Fruit fly (Drosophila melanogaster) whole organism, embryonic: Measurements from ENCODE around the gene Cep290.

ENCODE experiments used
- Aef1 ChIP-seq: fragments of 200-800 bp; sonication (Bioruptor generic); IDR thresholded peaks from 3 replicates; pipeline ENCODE4 v1.3.6; 2022; ENCODE audit warnings: missing biosample characterization, missing genetic modification characterization
- Bteb2 ChIP-seq: fragments of 200-800 bp; sonication (Bioruptor generic); optimal IDR thresholded peaks from 2 replicates; lab custom pipeline; 2016; ENCODE audit warnings: missing biosample characterization, missing genetic modification characterization
- CG12391 ChIP-seq: fragments of 200-800 bp; sonication (Bioruptor generic); optimal IDR thresholded peaks from 3 replicates; lab custom pipeline; 2018; ENCODE audit warnings: missing biosample characterization, mild to moderate bottlenecking, missing genetic modification characterization, moderate library complexity
- CG14014 ChIP-seq: fragments of 200-800 bp; sonication (Bioruptor generic); IDR thresholded peaks from 2 replicates; pipeline ENCODE4 v1.3.6; 2022; ENCODE audit warnings: missing biosample characterization, missing genetic modification characterization
- CG15073 ChIP-seq: fragments of 200-800 bp; sonication (Bioruptor generic); optimal IDR thresholded peaks from 2 replicates; lab custom pipeline; 2016; ENCODE audit warnings: missing biosample characterization, missing genetic modification characterization
- CG1603 ChIP-seq: fragments of 200-800 bp; sonication (Bioruptor generic); optimal IDR thresholded peaks from 2 replicates; lab custom pipeline; 2019; ENCODE audit warnings: missing biosample characterization, mild to moderate bottlenecking, missing genetic modification characterization, moderate library complexity
- CG30403 ChIP-seq: fragments of 200-800 bp; sonication (Bioruptor generic); optimal IDR thresholded peaks from 3 replicates; lab custom pipeline; 2016; ENCODE audit warnings: missing biosample characterization, missing genetic modification characterization
- CG30431 ChIP-seq: fragments of 200-800 bp; sonication (Bioruptor generic); optimal IDR thresholded peaks from 2 replicates; lab custom pipeline; 2017; ENCODE audit warnings: missing biosample characterization, missing genetic modification characterization
- CG31224 ChIP-seq: fragments of 200-800 bp; sonication (Bioruptor generic); IDR thresholded peaks from 2 replicates; pipeline ENCODE4 v1.3.6; 2022; ENCODE audit warnings: missing biosample characterization, missing genetic modification characterization
- CG6175 ChIP-seq: fragments of 200-800 bp; sonication (Bioruptor generic); IDR thresholded peaks from 3 replicates; pipeline ENCODE4 v1.3.6; 2022; ENCODE audit warnings: missing biosample characterization, missing genetic modification characterization
- CG6254 ChIP-seq: fragments of 200-800 bp; sonication (Bioruptor generic); optimal IDR thresholded peaks from 3 replicates; lab custom pipeline; 2017; ENCODE audit warnings: mild to moderate bottlenecking, missing biosample characterization, missing genetic modification reagents, missing genetic modification characterization
- CG6272 ChIP-seq: fragments of 200-800 bp; sonication (Bioruptor generic); IDR thresholded peaks from 2 replicates; pipeline ENCODE4 v1.3.6; 2022; ENCODE audit warnings: missing biosample characterization, missing genetic modification characterization
- CG6683 ChIP-seq: fragments of 200-800 bp; sonication (Bioruptor generic); optimal IDR thresholded peaks from 2 replicates; lab custom pipeline; 2017; ENCODE audit warnings: missing biosample characterization, mild to moderate bottlenecking, missing genetic modification characterization, missing genetic modification reagents
- CG6689 ChIP-seq: fragments of 200-800 bp; sonication (Bioruptor generic); IDR thresholded peaks from 2 replicates; pipeline ENCODE4 v1.3.6; 2022; ENCODE audit warnings: missing biosample characterization, missing genetic modification characterization
- CG6765 ChIP-seq: fragments of 200-800 bp; sonication (Bioruptor generic); optimal IDR thresholded peaks from 3 replicates; lab custom pipeline; 2017; ENCODE audit warnings: missing biosample characterization, mild to moderate bottlenecking, missing genetic modification characterization
- CG7271 ChIP-seq: fragments of 200-800 bp; sonication (Bioruptor generic); optimal IDR thresholded peaks from 2 replicates; lab custom pipeline; 2018; ENCODE audit warnings: missing biosample characterization, mild to moderate bottlenecking, missing genetic modification characterization, moderate library complexity
- CG7372 ChIP-seq: fragments of 200-800 bp; sonication (Bioruptor generic); IDR thresholded peaks from 2 replicates; pipeline ENCODE4 v1.3.6; 2022; ENCODE audit warnings: missing biosample characterization, missing genetic modification characterization
- CG7786 ChIP-seq: fragments of 200-800 bp; sonication (Bioruptor generic); optimal IDR thresholded peaks from 2 replicates; lab custom pipeline; 2016; ENCODE audit warnings: missing biosample characterization, missing genetic modification characterization
- CG9609 ChIP-seq: fragments of 200-800 bp; sonication (Bioruptor generic); optimal IDR thresholded peaks from 3 replicates; lab custom pipeline; 2016; ENCODE audit warnings: missing biosample characterization, missing genetic modification characterization
- Camta ChIP-seq: fragments of 200-800 bp; sonication (Bioruptor generic); optimal IDR thresholded peaks from 2 replicates; lab custom pipeline; 2016; ENCODE audit warnings: missing biosample characterization, missing genetic modification characterization
- Chrac-16 ChIP-seq: fragments of 200-800 bp; sonication (Bioruptor generic); optimal IDR thresholded peaks from 3 replicates; lab custom pipeline; 2016; ENCODE audit warnings: missing biosample characterization, missing genetic modification characterization
- CkIIα-i1 ChIP-seq: fragments of 200-800 bp; sonication (Bioruptor generic); IDR thresholded peaks from 2 replicates; pipeline ENCODE4 v1.3.6; 2022; ENCODE audit warnings: missing biosample characterization, missing genetic modification characterization
- Doc3 ChIP-seq: fragments of 200-800 bp; sonication (Bioruptor generic); IDR thresholded peaks from 3 replicates; pipeline ENCODE4 v1.3.6; 2022; ENCODE audit warnings: missing biosample characterization, missing genetic modification characterization; ENCODE audit not compliant: partially characterized antibody
- Dp ChIP-seq: fragments of 200-800 bp; sonication (Bioruptor generic); optimal IDR thresholded peaks from 2 replicates; lab custom pipeline; 2018; ENCODE audit warnings: missing biosample characterization, mild to moderate bottlenecking, missing genetic modification characterization, moderate library complexity
- GATAe ChIP-seq: fragments of 200-800 bp; sonication (Bioruptor generic); conservative IDR thresholded peaks from 2 replicates; pipeline ENCODE4 v1.3.6; 2022; ENCODE audit warnings: missing biosample characterization, missing genetic modification characterization
- MTF-1 ChIP-seq: fragments of 200-800 bp; sonication (Bioruptor generic); optimal IDR thresholded peaks from 2 replicates; lab custom pipeline; 2018; ENCODE audit warnings: missing biosample characterization, mild to moderate bottlenecking, missing genetic modification characterization, borderline replicate concordance
- Opbp ChIP-seq: fragments of 200-800 bp; sonication (Bioruptor generic); IDR thresholded peaks from 3 replicates; pipeline ENCODE4 v1.3.6; 2022; ENCODE audit warnings: missing biosample characterization, missing genetic modification characterization; ENCODE audit not compliant: partially characterized antibody
- Optix ChIP-seq: fragments of 200-800 bp; sonication (Bioruptor generic); IDR thresholded peaks from 3 replicates; pipeline ENCODE4 v1.3.6; 2022; ENCODE audit warnings: missing biosample characterization, missing genetic modification characterization
- Stat92E ChIP-seq, 3 experiments: fragments of >200 bp in 2 of 3; fragments of 200-800 bp in 1 of 3; sonication (Bioruptor generic) in 1 of 3; optimal IDR thresholded peaks; 2 replicates each; lab custom pipeline; 2017 to 2019; ENCODE audit warnings: missing biosample characterization in 3 of 3, missing genetic modification characterization in 3 of 3, mild to moderate bottlenecking in 1 of 3, moderate library complexity in 1 of 3
- YL-1 ChIP-seq: fragments of 200-800 bp; sonication (Bioruptor generic); optimal IDR thresholded peaks from 3 replicates; lab custom pipeline; 2017; ENCODE audit warnings: missing biosample characterization, mild to moderate bottlenecking, missing genetic modification characterization
- aop ChIP-seq: fragments of 200-800 bp; sonication (Bioruptor generic); IDR thresholded peaks from 2 replicates; pipeline ENCODE4 v1.3.6; 2022; ENCODE audit warnings: missing biosample characterization, missing genetic modification characterization
- cg ChIP-seq: fragments of 200-800 bp; sonication (Bioruptor generic); optimal IDR thresholded peaks from 3 replicates; lab custom pipeline; 2019; ENCODE audit warnings: missing biosample characterization, mild to moderate bottlenecking, missing genetic modification characterization, moderate library complexity
- croc ChIP-seq: fragments of 200-800 bp; sonication (Bioruptor generic); conservative IDR thresholded peaks from 3 replicates; pipeline ENCODE4 v1.3.6; 2022; ENCODE audit warnings: missing biosample characterization, missing genetic modification characterization
- danr ChIP-seq: fragments of 200-800 bp; sonication (Bioruptor generic); IDR thresholded peaks from 2 replicates; pipeline ENCODE4 v1.3.6; 2022; ENCODE audit warnings: missing biosample characterization, missing genetic modification characterization
- emc ChIP-seq: fragments of 200-800 bp; sonication (Bioruptor generic); optimal IDR thresholded peaks from 2 replicates; lab custom pipeline; 2016; ENCODE audit warnings: missing biosample characterization, missing genetic modification characterization
- esg ChIP-seq: fragments of 200-800 bp; sonication (Bioruptor generic); conservative IDR thresholded peaks from 2 replicates; pipeline ENCODE4 v1.3.6; 2022; ENCODE audit warnings: missing biosample characterization, missing genetic modification characterization
- gce ChIP-seq: fragments of 200-800 bp; sonication (Bioruptor generic); IDR thresholded peaks from 3 replicates; pipeline ENCODE4 v1.3.6; 2022; ENCODE audit warnings: missing biosample characterization, missing genetic modification characterization
- gsb ChIP-seq: fragments of 200-800 bp; sonication (Bioruptor generic); IDR thresholded peaks from 2 replicates; pipeline ENCODE4 v1.3.6; 2022; ENCODE audit warnings: missing biosample characterization, missing genetic modification characterization
- kay ChIP-seq: fragments of 200-800 bp; sonication (Bioruptor generic); optimal IDR thresholded peaks from 2 replicates; lab custom pipeline; 2016; ENCODE audit warnings: missing biosample characterization, missing genetic modification characterization
- lbe ChIP-seq: fragments of 200-800 bp; sonication (Bioruptor generic); optimal IDR thresholded peaks from 2 replicates; lab custom pipeline; 2016; ENCODE audit warnings: missing biosample characterization, mild to moderate bottlenecking, missing genetic modification characterization
- mam ChIP-seq: fragments of 200-800 bp; sonication (Bioruptor generic); optimal IDR thresholded peaks from 3 replicates; lab custom pipeline; 2016; ENCODE audit warnings: missing biosample characterization, missing genetic modification characterization
- otp ChIP-seq: fragments of 200-800 bp; sonication (Bioruptor generic); IDR thresholded peaks from 3 replicates; pipeline ENCODE4, ENCODE4 v1.3.6; 2022; ENCODE audit warnings: missing biosample characterization, missing genetic modification characterization
- pb ChIP-seq: fragments of 200-800 bp; sonication (Bioruptor generic); optimal IDR thresholded peaks from 3 replicates; lab custom pipeline; 2016; ENCODE audit warnings: missing biosample characterization, missing genetic modification characterization
- salm ChIP-seq: fragments of 200-800 bp; sonication (Bioruptor generic); optimal IDR thresholded peaks from 2 replicates; lab custom pipeline; 2018; ENCODE audit warnings: missing biosample characterization, mild to moderate bottlenecking, missing genetic modification characterization
- sisA ChIP-seq: fragments of 200-800 bp; sonication (Bioruptor generic); IDR thresholded peaks from 2 replicates; pipeline ENCODE4 v1.3.6; 2022; ENCODE audit warnings: missing biosample characterization, missing genetic modification characterization
- slp2 ChIP-seq: fragments of 200-800 bp; sonication (Bioruptor generic); optimal IDR thresholded peaks from 2 replicates; lab custom pipeline; 2016; ENCODE audit warnings: missing biosample characterization, missing genetic modification characterization
- tll ChIP-seq, 2 experiments: fragments of 200-800 bp in 1 of 2; fragments of >200 bp in 1 of 2; sonication (Bioruptor generic) in 1 of 2; optimal IDR thresholded peaks; 2 replicates each; lab custom pipeline; 2017 to 2019; ENCODE audit warnings: missing biosample characterization in 2 of 2, missing genetic modification characterization in 2 of 2, mild to moderate bottlenecking in 1 of 2, moderate library complexity in 1 of 2
- vnd ChIP-seq: fragments of 200-800 bp; sonication (Bioruptor generic); IDR thresholded peaks from 3 replicates; pipeline ENCODE4 v1.3.6; 2022; ENCODE audit warnings: missing biosample characterization, missing genetic modification characterization; ENCODE audit not compliant: partially characterized antibody
- wor ChIP-seq: fragments of 200-800 bp; sonication (Bioruptor generic); IDR thresholded peaks from 2 replicates; pipeline ENCODE4 v1.3.6; 2022; ENCODE audit warnings: missing biosample characterization, missing genetic modification characterization
- zen2 ChIP-seq: fragments of 200-800 bp; sonication (Bioruptor generic); IDR thresholded peaks from 3 replicates; pipeline ENCODE4 v1.3.6; 2022; ENCODE audit warnings: missing biosample characterization, missing genetic modification characterization; ENCODE audit not compliant: partially characterized antibody

The Cep290 gene

dm6 chr3L:819297-819886, 24.3 kb upstream of the Cep290 start (continued):
- TF ChIP-seq wor (GFP tag; lab: Robert Waterston, UW) (peak; percentile 88), YL-1 (no peak), CG6765 (GFP tag; lab: Kevin White, UChicago) (peak; percentile 74), esg (GFP tag; lab: Robert Waterston, UW) (peak; percentile 92), vnd (GFP tag; lab: Robert Waterston, UW) (no peak), CG7271 (no peak), CG6254 (GFP tag; lab: Kevin White, UChicago) (peak; percentile 55), Aef1 (GFP tag; lab: Robert Waterston, UW) (peak; percentile 92), mam (GFP tag; lab: Kevin White, UChicago) (peak; percentile 86), slp2 (GFP tag; lab: Kevin White, UChicago) (peak; percentile 84), gce (GFP tag; lab: Robert Waterston, UW) (peak; percentile 95), Bteb2 (GFP tag; lab: Kevin White, UChicago) (peak; percentile 67), CG30403 (peak; percentile 90), CG14014 (GFP tag; lab: Robert Waterston, UW) (peak; percentile 94), MTF-1 (GFP tag; lab: Kevin White, UChicago) (peak; percentile 79), tll (GFP tag; optimal IDR thresholded peaks at IDR 0.05; lab: Kevin White, UChicago) (no peak), salm (peak; percentile 67), gsb (peak; percentile 89), zen2 (no peak), emc (peak; percentile 73), Camta (GFP tag; lab: Kevin White, UChicago) (peak; percentile 84), kay (peak; percentile 47), CG6272 (GFP tag; lab: Robert Waterston, UW) (peak; percentile 86), croc (GFP tag; lab: Robert Waterston, UW) (peak; percentile 73; the same call in 2 of the 3 replicates), Optix (GFP tag; lab: Robert Waterston, UW) (peak; percentile 96), CG6683 (GFP tag; lab: Kevin White, UChicago) (peak; percentile 58), Doc3 (GFP tag; lab: Robert Waterston, UW) (no peak), Stat92E (GFP tag; optimal IDR thresholded peaks at IDR 0.05; lab: Kevin White, UChicago) (no peak), otp (GFP tag; lab: Robert Waterston, UW) (peak; percentile 96), GATAe (GFP tag; lab: Robert Waterston, UW) (peak; percentile 66; the same call in 1 of the 2 replicates), CG6689 (GFP tag; lab: Robert Waterston, UW) (peak; percentile 90), Opbp (no peak), CG7372 (GFP tag; lab: Robert Waterston, UW) (peak; percentile 92), CG30431 (peak; percentile 76), cg (no peak), CG15073 (GFP tag; lab: Kevin White, UChicago) (peak; percentile 20), lbe (no peak), pb (GFP tag; lab: Kevin White, UChicago) (peak; percentile 87), Dp (no peak), aop (GFP tag; lab: Robert Waterston, UW) (peak; percentile 90), CG1603 (peak; percentile 93), sisA (GFP tag; lab: Robert Waterston, UW) (peak; percentile 94), CkIIα-i1 (GFP tag; lab: Robert Waterston, UW) (no peak), CG9609 (GFP tag; lab: Kevin White, UChicago) (peak; percentile 84), Chrac-16 (GFP tag; lab: Kevin White, UChicago) (peak; percentile 73), CG6175 (peak; percentile 87), CG31224 (GFP tag; lab: Robert Waterston, UW) (peak; percentile 83), CG12391 (peak; percentile 84), danr (GFP tag; lab: Robert Waterston, UW) (peak; percentile 87), CG7786 (GFP tag; lab: Kevin White, UChicago) (peak; percentile 80)
